Worm (Caenorhabditis elegans): ENCODE results near the gene T01G1.2.

T01G1.2 gene

ce11 chrIV:11347275-11347674 is 6.9 kb upstream of the T01G1.2 start:
- TF ChIP-seq ama-1 (optimal IDR thresholded peaks at IDR 0.05) = no peak
- TF ChIP-seq tbx-37 (GFP tag; conservative IDR thresholded peaks at IDR 0.05) = no peak
- TF ChIP-seq ceh-36 (tag; optimal IDR thresholded peaks at IDR 0.05) = no peak
- TF ChIP-seq ceh-13 (GFP tag; optimal IDR thresholded peaks at IDR 0.05) = no peak
- TF ChIP-seq tra-4 (tag; optimal IDR thresholded peaks at IDR 0.05) = no peak
- no peak for TF ChIP-seq flt-1 (GFP tag; IDR thresholded peaks at IDR 0.05)

- TF ChIP-seq ceh-13 (GFP tag; optimal IDR thresholded peaks at IDR 0.05) = no peak
- TF ChIP-seq hnd-1 (tag; optimal IDR thresholded peaks at IDR 0.05) = no peak
- TF ChIP-seq sea-1 (GFP tag; conservative IDR thresholded peaks at IDR 0.05) = no peak
- TF ChIP-seq ama-1 (optimal IDR thresholded peaks at IDR 0.05) = no peak
- no peak for TF ChIP-seq tbx-11 (GFP tag; IDR thresholded peaks at IDR 0.05)
- TF ChIP-seq ceh-36 (tag; optimal IDR thresholded peaks at IDR 0.05) = no peak
- no peak for TF ChIP-seq tbx-37 (GFP tag; conservative IDR thresholded peaks at IDR 0.05)
- TF ChIP-seq tra-4 (tag; optimal IDR thresholded peaks at IDR 0.05) = no peak
- no peak for TF ChIP-seq B0310.2 (tag; optimal IDR thresholded peaks at IDR 0.05)
- TF ChIP-seq pes-1 (GFP tag; IDR thresholded peaks at IDR 0.05) = no peak
- no peak for TF ChIP-seq F13C5.2 (tag; optimal IDR thresholded peaks at IDR 0.05)
- TF ChIP-seq scrt-1 (GFP tag; IDR thresholded peaks at IDR 0.05) = no peak
- no peak for TF ChIP-seq flt-1 (GFP tag; IDR thresholded peaks at IDR 0.05)
- no peak for TF ChIP-seq hmbx-1 (tag; optimal IDR thresholded peaks at IDR 0.05)
- TF ChIP-seq aly-1 (tag; optimal IDR thresholded peaks at IDR 0.05) = no peak
Measured at ce11 chrIV:11348822-11349221, 5.4 kb upstream of the T01G1.2 start.

ce11 chrIV:11349747-11350146 is 4.5 kb upstream of the T01G1.2 start:
- TF ChIP-seq tra-4 (tag; optimal IDR thresholded peaks at IDR 0.05) (no peak), aly-1 (tag; optimal IDR thresholded peaks at IDR 0.05) (no peak), hmg-4 (GFP tag; optimal IDR thresholded peaks at IDR 0.05) (no peak)

ce11 chrIV:11350809-11351208 is 3.4 kb upstream of the T01G1.2 start:
- TF ChIP-seq ceh-36 (tag; optimal IDR thresholded peaks at IDR 0.05) = no peak
- TF ChIP-seq tbx-37 (GFP tag; conservative IDR thresholded peaks at IDR 0.05) = no peak
- TF ChIP-seq ceh-13 (GFP tag; optimal IDR thresholded peaks at IDR 0.05) = no peak
- TF ChIP-seq scrt-1 (GFP tag; IDR thresholded peaks at IDR 0.05) = no peak
- no peak for TF ChIP-seq ama-1 (optimal IDR thresholded peaks at IDR 0.05)
- TF ChIP-seq sea-1 (GFP tag; conservative IDR thresholded peaks at IDR 0.05) = no peak
- no peak for TF ChIP-seq hmg-4 (GFP tag; optimal IDR thresholded peaks at IDR 0.05)
- TF ChIP-seq tra-4 (tag; optimal IDR thresholded peaks at IDR 0.05) = no peak
- TF ChIP-seq hmbx-1 (tag; optimal IDR thresholded peaks at IDR 0.05) = no peak
- no peak for TF ChIP-seq aly-1 (tag; optimal IDR thresholded peaks at IDR 0.05)
- TF ChIP-seq B0310.2 (tag; optimal IDR thresholded peaks at IDR 0.05) = no peak
- no peak for TF ChIP-seq ets-7 (tag; optimal IDR thresholded peaks at IDR 0.05)
- TF ChIP-seq pes-1 (GFP tag; IDR thresholded peaks at IDR 0.05) = no peak
- TF ChIP-seq flt-1 (GFP tag; IDR thresholded peaks at IDR 0.05) = no peak
- no peak for TF ChIP-seq F13C5.2 (tag; optimal IDR thresholded peaks at IDR 0.05)
- TF ChIP-seq hnd-1 (tag; optimal IDR thresholded peaks at IDR 0.05) = no peak

ce11 chrIV:11351563-11351962 is 2.6 kb upstream of the T01G1.2 start:
- TF ChIP-seq tbx-37 (GFP tag; conservative IDR thresholded peaks at IDR 0.05) (no peak), flt-1 (GFP tag; IDR thresholded peaks at IDR 0.05) (no peak), sea-1 (GFP tag; conservative IDR thresholded peaks at IDR 0.05) (no peak), ceh-13 (GFP tag; optimal IDR thresholded peaks at IDR 0.05) (no peak), hnd-1 (tag; optimal IDR thresholded peaks at IDR 0.05) (no peak), scrt-1 (GFP tag; IDR thresholded peaks at IDR 0.05) (no peak), ets-7 (tag; optimal IDR thresholded peaks at IDR 0.05) (no peak), ama-1 (optimal IDR thresholded peaks at IDR 0.05) (no peak), ceh-36 (tag; optimal IDR thresholded peaks at IDR 0.05) (no peak), F13C5.2 (tag; optimal IDR thresholded peaks at IDR 0.05) (no peak), tbx-11 (GFP tag; IDR thresholded peaks at IDR 0.05) (no peak), pes-1 (GFP tag; IDR thresholded peaks at IDR 0.05) (no peak), aly-1 (tag; optimal IDR thresholded peaks at IDR 0.05) (no peak), hmg-4 (GFP tag; optimal IDR thresholded peaks at IDR 0.05) (no peak), tra-4 (tag; optimal IDR thresholded peaks at IDR 0.05) (no peak), B0310.2 (tag; optimal IDR thresholded peaks at IDR 0.05) (no peak)

DNA sequence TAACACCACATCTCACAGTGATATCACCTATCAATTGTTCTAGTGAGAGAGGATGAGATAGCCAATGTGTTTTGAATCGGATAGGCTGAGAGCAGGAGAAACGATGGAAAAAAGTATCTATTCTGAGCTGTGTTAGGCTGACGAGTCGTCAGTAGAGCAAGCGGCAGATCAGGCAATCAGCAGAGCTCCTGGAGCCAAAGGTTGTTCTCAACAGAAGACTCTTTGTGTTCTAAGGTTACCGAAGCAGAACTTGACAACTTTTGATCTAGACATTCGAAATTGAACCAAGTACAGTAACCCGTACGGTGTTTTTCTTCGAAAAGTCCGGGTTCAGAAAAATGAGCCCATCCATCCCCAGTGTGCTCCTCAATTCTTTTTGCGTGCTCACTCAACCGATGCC is 1.4 kb upstream of the T01G1.2 start:
- TF ChIP-seq ets-7 (tag; optimal IDR thresholded peaks at IDR 0.05) (no peak), tbx-11 (GFP tag; IDR thresholded peaks at IDR 0.05) (no peak), B0310.2 (tag; optimal IDR thresholded peaks at IDR 0.05) (no peak), scrt-1 (GFP tag; IDR thresholded peaks at IDR 0.05) (no peak), ama-1 (optimal IDR thresholded peaks at IDR 0.05) (no peak), aly-1 (tag; optimal IDR thresholded peaks at IDR 0.05) (no peak), hnd-1 (tag; optimal IDR thresholded peaks at IDR 0.05) (no peak), flt-1 (GFP tag; IDR thresholded peaks at IDR 0.05) (no peak), sea-1 (GFP tag; conservative IDR thresholded peaks at IDR 0.05) (no peak), ceh-36 (tag; optimal IDR thresholded peaks at IDR 0.05) (no peak), hmbx-1 (tag; optimal IDR thresholded peaks at IDR 0.05) (no peak)

ce11 chrIV:11359769-11360168 is 5.6 kb downstream of the T01G1.2 start, which contains the start of gene klp-12:
Gene klp-12, minus strand, starts transcription at chrIV:11359869.
- TF ChIP-seq ama-1 (optimal IDR thresholded peaks at IDR 0.05) (no peak), hnd-1 (tag; optimal IDR thresholded peaks at IDR 0.05) (no peak), hmg-4 (GFP tag; optimal IDR thresholded peaks at IDR 0.05) (no peak), tra-4 (tag; optimal IDR thresholded peaks at IDR 0.05) (no peak), aly-1 (tag; optimal IDR thresholded peaks at IDR 0.05) (no peak), B0310.2 (tag; optimal IDR thresholded peaks at IDR 0.05) (no peak), ets-7 (tag; optimal IDR thresholded peaks at IDR 0.05) (no peak), ceh-13 (GFP tag; optimal IDR thresholded peaks at IDR 0.05) (no peak), tbx-37 (GFP tag; conservative IDR thresholded peaks at IDR 0.05) (no peak), scrt-1 (GFP tag; IDR thresholded peaks at IDR 0.05) (no peak), flt-1 (GFP tag; IDR thresholded peaks at IDR 0.05) (no peak), F13C5.2 (tag; optimal IDR thresholded peaks at IDR 0.05) (no peak), tbx-11 (GFP tag; IDR thresholded peaks at IDR 0.05) (no peak), sea-1 (GFP tag; conservative IDR thresholded peaks at IDR 0.05) (no peak), pes-1 (GFP tag; IDR thresholded peaks at IDR 0.05) (no peak), ceh-36 (tag; optimal IDR thresholded peaks at IDR 0.05) (no peak), hmbx-1 (tag; optimal IDR thresholded peaks at IDR 0.05) (no peak)
